Worm (Caenorhabditis elegans): ENCODE data around the gene C35D10.10.

Gene C35D10.10

DNA sequence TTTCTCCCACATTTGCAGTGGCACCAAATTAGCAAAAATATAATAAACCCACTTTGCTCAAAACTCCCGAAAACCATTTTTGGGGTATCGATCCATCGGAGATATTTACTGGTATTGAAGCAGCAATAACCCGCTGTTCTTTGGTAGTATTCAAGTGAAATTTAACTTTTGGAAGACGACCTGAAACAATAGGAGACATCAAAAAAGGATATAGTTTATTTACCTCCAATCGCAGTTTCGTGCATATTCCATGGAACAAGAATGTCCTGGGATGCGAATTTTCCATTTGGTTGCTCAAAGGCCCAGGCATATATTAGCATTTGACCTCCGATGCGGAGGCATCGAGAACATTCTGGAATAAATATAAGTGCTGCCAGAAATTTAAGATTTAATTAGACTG lies 11.8 kb upstream of the C35D10.10 start:
- TF ChIP-seq unc-98 (GFP tag; IDR thresholded peaks at IDR 0.05) (no peak), swsn-7 (tag; optimal IDR thresholded peaks at IDR 0.05) (no peak), alr-1 (tag; optimal IDR thresholded peaks at IDR 0.05; ENCODE audit: borderline replicate concordance) (no peak), aly-2 (tag; optimal IDR thresholded peaks at IDR 0.05) (no peak), nhr-237 (tag; optimal IDR thresholded peaks at IDR 0.05) (no peak), mab-9 (GFP tag; IDR thresholded peaks at IDR 0.05) (no peak), ceh-82 (tag; optimal IDR thresholded peaks at IDR 0.05) (no peak), nhr-19 (GFP tag; conservative IDR thresholded peaks at IDR 0.05) (no peak), ets-5 (GFP tag; IDR thresholded peaks at IDR 0.05) (no peak), egl-13 (tag; optimal IDR thresholded peaks at IDR 0.05) (no peak), dsc-1 (tag; optimal IDR thresholded peaks at IDR 0.05) (no peak), fkh-10 (GFP tag; optimal IDR thresholded peaks at IDR 0.05) (no peak), isw-1 (GFP tag; IDR thresholded peaks at IDR 0.05) (no peak), nhr-20 (tag; optimal IDR thresholded peaks at IDR 0.05) (no peak), xbp-1 (tag; optimal IDR thresholded peaks at IDR 0.05) (no peak), mef-2 (tag; optimal IDR thresholded peaks at IDR 0.05) (no peak), zip-4 (GFP tag; optimal IDR thresholded peaks at IDR 0.05) (no peak), tbx-2 (tag; optimal IDR thresholded peaks at IDR 0.05) (no peak), nhr-90 (tag; optimal IDR thresholded peaks at IDR 0.05; ENCODE audit: poor library complexity) (no peak)

DNA sequence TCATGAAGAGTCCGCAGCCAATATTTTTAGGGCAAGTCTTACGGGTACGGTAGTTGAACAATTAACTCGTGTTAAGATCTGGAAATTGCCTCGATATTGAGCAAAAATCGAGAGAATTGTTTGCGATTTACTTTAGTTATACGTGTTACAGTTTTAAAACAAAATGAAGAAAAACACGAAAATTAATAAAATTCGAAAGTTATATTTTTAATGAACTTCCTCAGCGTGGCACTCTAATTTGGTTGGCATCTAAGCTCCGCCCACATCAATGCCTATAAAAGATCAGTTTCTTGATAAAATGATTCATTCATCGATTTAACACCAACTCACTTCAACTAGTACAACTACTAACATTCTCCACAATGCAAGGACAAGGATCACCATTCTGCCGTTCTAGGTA lies 8.9 kb upstream of the C35D10.10 start, which contains the start of gene gipc-1:
TSS of gene gipc-1 (plus strand) at position 301 of the 400 bp plus-strand sequence.
- TF ChIP-seq ztf-11 (tag; optimal IDR thresholded peaks at IDR 0.05) = no peak
- TF ChIP-seq tbx-2 (tag; optimal IDR thresholded peaks at IDR 0.05) = no peak
- TF ChIP-seq nhr-47 (tag; optimal IDR thresholded peaks at IDR 0.05) = no peak
- no peak for TF ChIP-seq blmp-1 (tag; optimal IDR thresholded peaks at IDR 0.05)
- no peak for TF ChIP-seq dpl-1 (GFP tag; optimal IDR thresholded peaks at IDR 0.05)
- TF ChIP-seq grh-1 (GFP tag; IDR thresholded peaks at IDR 0.05) = no peak
- TF ChIP-seq nhr-84 (tag; optimal IDR thresholded peaks at IDR 0.05) = no peak
- TF ChIP-seq mab-9 (GFP tag; IDR thresholded peaks at IDR 0.05) = no peak
- TF ChIP-seq unc-130 (tag; optimal IDR thresholded peaks at IDR 0.05) = no peak

DNA sequence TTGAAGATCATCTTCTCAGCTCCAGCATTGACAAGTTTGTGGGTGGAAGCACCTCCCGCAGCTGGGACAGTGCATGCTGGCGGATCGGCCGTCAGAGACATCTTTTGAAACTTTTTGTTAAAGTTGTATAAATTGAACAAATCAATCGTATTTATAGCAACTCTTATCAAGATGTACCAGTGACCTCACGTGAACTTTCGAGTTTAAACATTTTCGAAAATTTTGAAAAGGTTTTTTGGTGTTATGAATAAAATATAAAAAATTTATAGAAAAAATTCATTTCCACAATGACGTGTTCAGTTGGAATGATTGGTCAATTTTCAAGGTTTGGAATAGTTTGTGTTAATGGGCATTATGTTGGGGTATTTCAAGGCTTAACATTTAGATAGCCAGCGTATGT lies 7.0 kb upstream of the C35D10.10 start, which contains the start of the genes msd-4 and C35D10.3:
TSS of gene msd-4 (minus strand) at position 101 of the 400 bp plus-strand sequence.
TSS of gene C35D10.3 (plus strand) at position 279 of the 400 bp plus-strand sequence.
- no peak for TF ChIP-seq mef-2 (tag; optimal IDR thresholded peaks at IDR 0.05)
- no peak for TF ChIP-seq mab-9 (GFP tag; IDR thresholded peaks at IDR 0.05)
- TF ChIP-seq grh-1 (GFP tag; IDR thresholded peaks at IDR 0.05) = no peak
- TF ChIP-seq rnt-1 (tag; optimal IDR thresholded peaks at IDR 0.05) = no peak
- no peak for TF ChIP-seq nhr-20 (tag; optimal IDR thresholded peaks at IDR 0.05)
- TF ChIP-seq nhr-90 (tag; optimal IDR thresholded peaks at IDR 0.05; ENCODE audit: poor library complexity) = no peak
- no peak for TF ChIP-seq skn-1 (tag; optimal IDR thresholded peaks at IDR 0.05)
- no peak for TF ChIP-seq sox-4 (tag; optimal IDR thresholded peaks at IDR 0.05)
- TF ChIP-seq nhr-237 (tag; optimal IDR thresholded peaks at IDR 0.05) = no peak
- TF ChIP-seq lir-3 (tag; optimal IDR thresholded peaks at IDR 0.05; ENCODE audit: poor library complexity) = no peak
- no peak for TF ChIP-seq hlh-17 (GFP tag; optimal IDR thresholded peaks at IDR 0.05; ENCODE audit: borderline replicate concordance)
- TF ChIP-seq ets-5 (GFP tag; IDR thresholded peaks at IDR 0.05) = no peak
- no peak for TF ChIP-seq alr-1 (tag; optimal IDR thresholded peaks at IDR 0.05; ENCODE audit: borderline replicate concordance)
- TF ChIP-seq nhr-84 (tag; optimal IDR thresholded peaks at IDR 0.05) = no peak
- TF ChIP-seq nhr-77 (tag; optimal IDR thresholded peaks at IDR 0.05) = no peak

DNA sequence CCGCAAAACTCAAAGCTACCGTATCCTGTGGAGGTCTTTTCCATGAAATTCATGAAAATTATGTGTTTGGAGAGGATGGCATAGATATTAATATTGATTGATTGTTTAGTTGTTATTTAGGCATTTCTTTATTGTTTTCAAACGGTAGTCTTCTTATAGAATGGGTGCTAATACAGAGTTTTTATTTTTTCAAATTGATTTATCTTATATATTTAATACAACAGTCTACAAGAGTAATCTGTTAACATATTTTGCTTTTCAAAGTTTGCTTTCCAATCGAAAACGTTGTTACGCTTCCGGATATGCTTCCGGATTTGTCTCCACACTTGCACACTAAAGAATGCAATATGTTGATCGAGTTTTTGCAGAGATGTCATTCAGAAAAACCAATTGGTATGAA lies 5.2 kb upstream of the C35D10.10 start, which contains the start of gene C35D10.17:
TSS of gene C35D10.17 (plus strand) at position 301 of the 400 bp plus-strand sequence.
- TF ChIP-seq lin-15B (tag; optimal IDR thresholded peaks at IDR 0.05) (no peak), unc-130 (tag; optimal IDR thresholded peaks at IDR 0.05) (no peak), nhr-12 (tag; optimal IDR thresholded peaks at IDR 0.05) (no peak), dpl-1 (GFP tag; optimal IDR thresholded peaks at IDR 0.05) (no peak), nhr-90 (tag; optimal IDR thresholded peaks at IDR 0.05; ENCODE audit: poor library complexity) (no peak), lir-3 (tag; optimal IDR thresholded peaks at IDR 0.05; ENCODE audit: poor library complexity) (no peak), ceh-8 (GFP tag; optimal IDR thresholded peaks at IDR 0.05) (no peak), F16B12.6 (tag; optimal IDR thresholded peaks at IDR 0.05) (no peak), unc-62 (GFP tag; optimal IDR thresholded peaks at IDR 0.05) (no peak), egl-27 (tag; optimal IDR thresholded peaks at IDR 0.05) (no peak), nhr-28 (tag; optimal IDR thresholded peaks at IDR 0.05) (no peak), fkh-10 (GFP tag; optimal IDR thresholded peaks at IDR 0.05) (no peak), nhr-20 (tag; optimal IDR thresholded peaks at IDR 0.05) (no peak), vab-15 (tag; optimal IDR thresholded peaks at IDR 0.05) (no peak), C16A3.4 (tag; optimal IDR thresholded peaks at IDR 0.05) (no peak), nhr-71 (tag; optimal IDR thresholded peaks at IDR 0.05) (no peak), snpc-4 (tag; optimal IDR thresholded peaks at IDR 0.05) (no peak), aly-2 (tag; optimal IDR thresholded peaks at IDR 0.05) (no peak), lin-13 (GFP tag; optimal IDR thresholded peaks at IDR 0.05) (no peak)

All from whole organism, L1 larva.